Fruit fly (Drosophila melanogaster) whole organism, embryonic: ENCODE data around the gene CG6739.
A peak's percentile ranks its signal among the peaks of the same experiment; 100 is the strongest.

Experiments
- Atf3 ChIP-seq: fragments of 200-800 bp; sonication (Bioruptor generic); optimal IDR thresholded peaks from 3 replicates; lab custom pipeline; 2016; ENCODE audit warnings: missing biosample characterization, missing genetic modification characterization
- Awh ChIP-seq: fragments of 200-800 bp; sonication (Bioruptor generic); IDR thresholded peaks from 2 replicates; pipeline ENCODE4, ENCODE4 v1.3.6; 2022; ENCODE audit warnings: missing biosample characterization, missing genetic modification characterization
- Bdp1 ChIP-seq: fragments of 200-800 bp; sonication (Bioruptor generic); optimal IDR thresholded peaks from 3 replicates; lab custom pipeline; 2016; ENCODE audit warnings: missing biosample characterization, missing genetic modification characterization
- CG10209 ChIP-seq: fragments of 200-800 bp; sonication (Bioruptor generic); optimal IDR thresholded peaks from 3 replicates; lab custom pipeline; 2017; ENCODE audit warnings: missing biosample characterization, mild to moderate bottlenecking, missing genetic modification characterization, missing genetic modification reagents
- CG12071 ChIP-seq: fragments of 200-800 bp; sonication (Bioruptor generic); optimal IDR thresholded peaks from 3 replicates; lab custom pipeline; 2018; ENCODE audit warnings: missing biosample characterization, mild to moderate bottlenecking, missing genetic modification characterization
- CG15514 ChIP-seq: fragments of 200-800 bp; sonication (Bioruptor generic); optimal IDR thresholded peaks from 3 replicates; lab custom pipeline; 2017; ENCODE audit warnings: missing biosample characterization, missing genetic modification characterization, mild to moderate bottlenecking, moderate library complexity, missing genetic modification reagents
- CG15696 ChIP-seq: fragments of 200-800 bp; sonication (Bioruptor generic); optimal IDR thresholded peaks from 2 replicates; lab custom pipeline; 2019; ENCODE audit warnings: missing biosample characterization, mild to moderate bottlenecking, missing genetic modification characterization, moderate library complexity
- CG2889 ChIP-seq: fragments of 200-800 bp; sonication (Bioruptor generic); IDR thresholded peaks from 3 replicates; pipeline ENCODE4 v1.3.6; 2022; ENCODE audit warnings: missing biosample characterization, missing genetic modification characterization
- CG3163 ChIP-seq: fragments of 200-800 bp; sonication (Bioruptor generic); optimal IDR thresholded peaks from 3 replicates; lab custom pipeline; 2016; ENCODE audit warnings: missing biosample characterization, missing genetic modification characterization
- CG4424 ChIP-seq: fragments of 200-800 bp; sonication (Bioruptor generic); optimal IDR thresholded peaks from 3 replicates; lab custom pipeline; 2016; ENCODE audit warnings: missing biosample characterization, missing genetic modification characterization
- CG4730 ChIP-seq: fragments of 200-800 bp; sonication (Bioruptor generic); IDR thresholded peaks from 2 replicates; pipeline ENCODE4 v1.3.6; 2022; ENCODE audit warnings: missing biosample characterization, missing genetic modification characterization
- CG5180 ChIP-seq: fragments of 200-800 bp; sonication (Bioruptor generic); optimal IDR thresholded peaks from 3 replicates; lab custom pipeline; 2017; ENCODE audit warnings: missing biosample characterization, missing genetic modification characterization, mild to moderate bottlenecking, moderate library complexity, missing genetic modification reagents
- CG7745 ChIP-seq: fragments of 200-800 bp; sonication (Bioruptor generic); optimal IDR thresholded peaks from 2 replicates; lab custom pipeline; 2018; ENCODE audit warnings: missing biosample characterization, mild to moderate bottlenecking, missing genetic modification characterization, moderate library complexity
- D19B ChIP-seq: fragments of 200-800 bp; sonication (Bioruptor generic); optimal IDR thresholded peaks from 2 replicates; lab custom pipeline; 2017; ENCODE audit warnings: missing biosample characterization, mild to moderate bottlenecking, missing genetic modification characterization
- Dek ChIP-seq: fragments of 200-800 bp; sonication (Bioruptor generic); optimal IDR thresholded peaks from 3 replicates; lab custom pipeline; 2019; ENCODE audit warnings: missing biosample characterization, mild to moderate bottlenecking, missing genetic modification characterization, moderate library complexity
- Fer1 ChIP-seq: fragments of 200-800 bp; sonication (Bioruptor generic); optimal IDR thresholded peaks from 2 replicates; lab custom pipeline; 2017; ENCODE audit warnings: missing biosample characterization, mild to moderate bottlenecking, missing genetic modification characterization
- Fer3 ChIP-seq: fragments of 200-800 bp; sonication (Bioruptor generic); optimal IDR thresholded peaks from 2 replicates; lab custom pipeline; 2018; ENCODE audit warnings: missing biosample characterization, mild to moderate bottlenecking, missing genetic modification characterization, moderate library complexity
- H15 ChIP-seq: fragments of 200-800 bp; sonication (Bioruptor generic); IDR thresholded peaks from 3 replicates; pipeline ENCODE4 v1.3.6; 2022; ENCODE audit warnings: missing biosample characterization, missing genetic modification characterization
- Hand ChIP-seq: fragments of 200-800 bp; sonication (Bioruptor generic); optimal IDR thresholded peaks from 2 replicates; lab custom pipeline; 2017; ENCODE audit warnings: mild to moderate bottlenecking, missing biosample characterization, missing genetic modification reagents, missing genetic modification characterization
- Lpt ChIP-seq: fragments of >200 bp; optimal IDR thresholded peaks from 2 replicates; lab custom pipeline; 2018; ENCODE audit warnings: missing biosample characterization, missing genetic modification characterization
- Max ChIP-seq: fragments of 200-800 bp; sonication (Bioruptor generic); optimal IDR thresholded peaks from 2 replicates; lab custom pipeline; 2016; ENCODE audit warnings: missing biosample characterization, mild to moderate bottlenecking, missing genetic modification characterization
- Neu2 ChIP-seq: fragments of 200-800 bp; sonication (Bioruptor generic); optimal IDR thresholded peaks from 3 replicates; lab custom pipeline; 2016; ENCODE audit warnings: missing biosample characterization, missing genetic modification characterization, borderline replicate concordance
- Pdp1 ChIP-seq, 2 experiments: fragments of 200-800 bp; sonication (Bioruptor generic); optimal IDR thresholded peaks; 3 replicates each; lab custom pipeline; 2016; ENCODE audit warnings: missing biosample characterization in 2 of 2, missing genetic modification characterization in 2 of 2, mild to moderate bottlenecking in 1 of 2, moderate library complexity in 1 of 2
- Sin3A ChIP-seq: fragments of >200 bp; optimal IDR thresholded peaks from 2 replicates; lab custom pipeline; 2018
- Sry-β ChIP-seq: fragments of 200-800 bp; sonication (Bioruptor generic); optimal IDR thresholded peaks from 2 replicates; lab custom pipeline; 2018; ENCODE audit warnings: missing biosample characterization, mild to moderate bottlenecking, missing genetic modification characterization, moderate library complexity
- Ssrp ChIP-seq: fragments of 200-800 bp; sonication (Bioruptor generic); optimal IDR thresholded peaks from 2 replicates; lab custom pipeline; 2018; ENCODE audit warnings: missing biosample characterization, mild to moderate bottlenecking, missing genetic modification characterization, moderate library complexity
- Trl ChIP-seq, 3 experiments: fragments of >200 bp in 2 of 3; fragments of 200-800 bp in 1 of 3; sonication (Bioruptor generic) in 1 of 3; optimal IDR thresholded peaks; 2 replicates in 1 of 3; 3 replicates in 2 of 3; lab custom pipeline; 2016 to 2017; ENCODE audit warnings: missing biosample characterization in 1 of 3, missing genetic modification characterization in 1 of 3
- YL-1 ChIP-seq: fragments of 200-800 bp; sonication (Bioruptor generic); optimal IDR thresholded peaks from 3 replicates; lab custom pipeline; 2017; ENCODE audit warnings: missing biosample characterization, mild to moderate bottlenecking, missing genetic modification characterization
- bowl ChIP-seq: fragments of 200-800 bp; sonication (Bioruptor generic); IDR thresholded peaks from 2 replicates; pipeline ENCODE4 v1.3.6; 2022; ENCODE audit warnings: missing biosample characterization, missing genetic modification characterization
- ci ChIP-seq: fragments of 200-800 bp; sonication (Bioruptor generic); IDR thresholded peaks from 3 replicates; pipeline ENCODE4 v1.3.6; 2022; ENCODE audit warnings: missing biosample characterization, missing genetic modification characterization
- croc ChIP-seq: fragments of 200-800 bp; sonication (Bioruptor generic); conservative IDR thresholded peaks from 3 replicates; pipeline ENCODE4 v1.3.6; 2022; ENCODE audit warnings: missing biosample characterization, missing genetic modification characterization
- dimm ChIP-seq: fragments of 200-800 bp; sonication (Bioruptor generic); IDR thresholded peaks from 2 replicates; pipeline ENCODE4 v1.3.6; 2022; ENCODE audit warnings: missing biosample characterization, missing genetic modification characterization
- disco-r ChIP-seq: fragments of 200-800 bp; sonication (Bioruptor generic); optimal IDR thresholded peaks from 2 replicates; lab custom pipeline; 2016; ENCODE audit warnings: missing biosample characterization, missing genetic modification characterization
- exex ChIP-seq: fragments of 200-800 bp; sonication (Bioruptor generic); optimal IDR thresholded peaks from 4 replicates; lab custom pipeline; 2018; ENCODE audit warnings: missing biosample characterization, mild to moderate bottlenecking, missing genetic modification characterization, moderate library complexity
- gt ChIP-seq: fragments of 200-800 bp; sonication (Bioruptor generic); IDR thresholded peaks from 2 replicates; pipeline ENCODE4 v1.3.6; 2022; ENCODE audit warnings: missing biosample characterization, missing genetic modification characterization
- insv ChIP-seq, 2 experiments: fragments of 200-800 bp; sonication (Bioruptor generic); optimal IDR thresholded peaks; 3 replicates each; lab custom pipeline; 2016 to 2018; ENCODE audit warnings: missing biosample characterization in 2 of 2, missing genetic modification characterization in 2 of 2
- inv ChIP-seq: fragments of 200-800 bp; sonication (Bioruptor generic); IDR thresholded peaks from 2 replicates; pipeline ENCODE4 v1.3.6; 2022; ENCODE audit warnings: missing biosample characterization, missing genetic modification characterization; ENCODE audit not compliant: partially characterized antibody
- knrl ChIP-seq: fragments of 200-800 bp; sonication (Bioruptor generic); IDR thresholded peaks from 3 replicates; pipeline ENCODE4 v1.3.6; 2022; ENCODE audit warnings: missing biosample characterization, missing genetic modification characterization; ENCODE audit not compliant: partially characterized antibody
- mirr ChIP-seq: fragments of 200-800 bp; sonication (Bioruptor generic); optimal IDR thresholded peaks from 3 replicates; lab custom pipeline; 2018; ENCODE audit warnings: missing biosample characterization, mild to moderate bottlenecking, missing genetic modification characterization
- nau ChIP-seq: fragments of 200-800 bp; sonication (Bioruptor generic); optimal IDR thresholded peaks from 3 replicates; lab custom pipeline; 2017; ENCODE audit warnings: missing biosample characterization, mild to moderate bottlenecking, missing genetic modification characterization, missing genetic modification reagents
- pan ChIP-seq, 4 experiments: fragments of >200 bp in 3 of 4; fragments of 200-800 bp in 1 of 4; sonication (Bioruptor generic) in 1 of 4; optimal IDR thresholded peaks in 3 of 4; IDR thresholded peaks in 1 of 4; 2 replicates each; pipeline versions ENCODE4 v1.3.6 to Lab custom; 2017 to 2022; ENCODE audit warnings: missing biosample characterization in 2 of 4, missing genetic modification characterization in 2 of 4, mixed read lengths in 1 of 4
- ranshi ChIP-seq: fragments of 200-800 bp; sonication (Bioruptor generic); IDR thresholded peaks from 2 replicates; pipeline ENCODE4 v1.3.6; 2022; ENCODE audit warnings: missing biosample characterization, missing genetic modification characterization
- rib ChIP-seq: fragments of 200-800 bp; sonication (Bioruptor generic); IDR thresholded peaks from 2 replicates; pipeline ENCODE4 v1.3.6; 2022; ENCODE audit warnings: missing biosample characterization, missing genetic modification characterization
- sim ChIP-seq: fragments of 200-800 bp; sonication (Bioruptor generic); IDR thresholded peaks from 2 replicates; pipeline ENCODE4 v1.3.6; 2022; ENCODE audit warnings: missing biosample characterization, missing genetic modification characterization
- sima ChIP-seq: fragments of 200-800 bp; sonication (Bioruptor generic); optimal IDR thresholded peaks from 2 replicates; lab custom pipeline; 2016; ENCODE audit warnings: missing biosample characterization, missing genetic modification characterization
- stc ChIP-seq: fragments of 200-800 bp; sonication (Bioruptor generic); IDR thresholded peaks from 2 replicates; pipeline ENCODE4 v1.3.6; 2022; ENCODE audit warnings: missing biosample characterization, missing genetic modification characterization
- tna ChIP-seq: fragments of 200-800 bp; sonication (Bioruptor generic); IDR thresholded peaks from 2 replicates; pipeline ENCODE4 v1.3.6; 2022; ENCODE audit warnings: missing biosample characterization, missing genetic modification characterization; ENCODE audit not compliant: partially characterized antibody
- trem ChIP-seq: fragments of 200-800 bp; optimal IDR thresholded peaks from 3 replicates; lab custom pipeline; 2019; ENCODE audit warnings: missing biosample characterization, mild to moderate bottlenecking, missing genetic modification characterization, moderate library complexity
- zen ChIP-seq: fragments of 200-800 bp; sonication (Bioruptor generic); optimal IDR thresholded peaks from 3 replicates; lab custom pipeline; 2018; ENCODE audit warnings: missing biosample characterization, mild to moderate bottlenecking, missing genetic modification characterization, moderate library complexity

CG6739 gene

DNA sequence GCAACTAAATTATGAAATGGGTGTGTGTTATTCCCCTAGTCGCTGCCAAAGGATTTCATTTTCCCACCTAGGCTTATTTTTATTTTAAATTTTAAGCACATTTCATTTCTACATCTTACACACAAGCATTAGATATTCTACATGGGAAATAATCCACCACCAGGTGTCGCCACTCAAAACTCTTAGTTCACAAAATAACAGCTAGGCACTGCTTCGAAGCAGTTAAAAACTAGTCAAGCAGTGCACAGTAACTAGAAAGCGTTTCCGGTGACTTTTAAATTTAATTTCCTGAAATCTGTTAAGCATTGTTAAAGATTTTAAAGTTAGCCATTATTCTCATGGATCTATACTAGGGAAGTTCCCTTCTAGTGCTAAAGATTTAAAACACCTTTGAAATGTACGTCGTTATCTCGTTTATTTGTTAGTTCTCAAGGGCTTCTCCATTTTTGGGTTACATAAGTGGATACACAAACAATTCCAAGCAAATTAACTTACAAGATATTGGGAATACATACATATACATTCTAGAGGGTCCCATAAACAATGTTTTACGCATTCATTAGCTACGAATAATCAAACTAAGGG lies 33.5 kb downstream of the CG6739 start (continued):
- TF ChIP-seq CG5180 (GFP tag; lab: Kevin White, UChicago) (no peak), YL-1 (no peak), Dek (tag; lab: Kevin White, UChicago) (peak; percentile 75), mirr (GFP tag; lab: Kevin White, UChicago) (no peak), Sry-β (GFP tag; lab: Kevin White, UChicago) (no peak), CG4424 (GFP tag; lab: Kevin White, UChicago) (no peak), exex (tag; lab: Kevin White, UChicago) (no peak), Sin3A (lab: Kevin White, UChicago) (no peak), CG15514 (GFP tag; lab: Kevin White, UChicago) (no peak), pan (optimal IDR thresholded peaks at IDR 0.05; lab: Kevin White, UChicago) (no peak), pan (GFP tag; optimal IDR thresholded peaks at IDR 0.05 in 1 of 2, IDR thresholded peaks at IDR 0.05 in 1 of 2) (peak in 1 of 2 experiments; percentile 80), insv (GFP tag; optimal IDR thresholded peaks at IDR 0.05; lab: Kevin White, UChicago) (no peak), CG15696 (tag; lab: Kevin White, UChicago) (no peak), CG12071 (GFP tag; lab: Kevin White, UChicago) (no peak), CG2889 (GFP tag; lab: Robert Waterston, UW) (peak; percentile 74; the same call in 2 of the 3 replicates), bowl (peak; percentile 38; the same call in 1 of the 2 replicates), Hand (no peak), croc (GFP tag; lab: Robert Waterston, UW) (peak; percentile 61), Awh (peak; percentile 70), Pdp1 (GFP tag; optimal IDR thresholded peaks at IDR 0.05; lab: Kevin White, UChicago) (peak; percentile 37 to 56), zen (tag; lab: Kevin White, UChicago) (no peak), sima (GFP tag; lab: Kevin White, UChicago) (no peak), CG3163 (GFP tag; lab: Kevin White, UChicago) (peak; percentile 70), stc (peak; percentile 51; the same call in 1 of the 2 replicates), Neu2 (no peak), Trl (optimal IDR thresholded peaks at IDR 0.05; lab: Kevin White, UChicago) (no peak), Trl (GFP tag; optimal IDR thresholded peaks at IDR 0.05; lab: Kevin White, UChicago) (peak; percentile 97), CG10209 (GFP tag; lab: Kevin White, UChicago) (peak; percentile 79), Fer1 (GFP tag; lab: Kevin White, UChicago) (no peak), gt (GFP tag; lab: Robert Waterston, UW) (no peak; the same call in 1 of the 2 replicates), ranshi (GFP tag; lab: Robert Waterston, UW) (peak; percentile 86), tna (no peak), Fer3 (tag; lab: Kevin White, UChicago) (no peak), nau (GFP tag; lab: Kevin White, UChicago) (no peak), sim (GFP tag; lab: Robert Waterston, UW) (peak; percentile 38; the same call in 1 of the 2 replicates), Lpt (GFP tag; lab: Kevin White, UChicago) (no peak), Bdp1 (peak; percentile 85), inv (GFP tag; lab: Robert Waterston, UW) (no peak), CG7745 (no peak), dimm (peak; percentile 68), rib (GFP tag; lab: Robert Waterston, UW) (peak; percentile 66; the same call in 1 of the 2 replicates), Max (GFP tag; lab: Kevin White, UChicago) (no peak), Ssrp (no peak), H15 (peak; percentile 88), CG4730 (GFP tag; lab: Robert Waterston, UW) (peak; percentile 75), ci (GFP tag; lab: Robert Waterston, UW) (peak; percentile 97), Atf3 (GFP tag; lab: Kevin White, UChicago) (no peak), D19B (GFP tag; lab: Kevin White, UChicago) (no peak), disco-r (GFP tag; lab: Kevin White, UChicago) (peak; percentile 90), knrl (GFP tag; lab: Robert Waterston, UW) (peak; percentile 58; the same call in 1 of the 3 replicates), trem (tag; lab: Kevin White, UChicago) (no peak)
